Fruit fly (Drosophila melanogaster) whole organism, embryonic: Measurements from ENCODE around the gene CG33172.

Experiments used
- ATbp ChIP-seq: fragments of 200-800 bp; sonication (Bioruptor generic); optimal IDR thresholded peaks from 2 replicates; lab custom pipeline; 2017; ENCODE audit warnings: missing biosample characterization, mild to moderate bottlenecking, missing genetic modification characterization, missing genetic modification reagents
- Atf6 ChIP-seq: fragments of 200-800 bp; sonication (Bioruptor generic); IDR thresholded peaks from 2 replicates; pipeline ENCODE4 v1.3.6; 2022; ENCODE audit warnings: missing biosample characterization, missing genetic modification characterization
- BEAF-32 ChIP-seq: fragments of 200-800 bp; sonication (Bioruptor generic); optimal IDR thresholded peaks from 3 replicates; lab custom pipeline; 2017; ENCODE audit warnings: missing biosample characterization, missing genetic modification characterization, mild to moderate bottlenecking, moderate library complexity, missing genetic modification reagents
- CG10366 ChIP-seq: fragments of 200-800 bp; sonication (Bioruptor generic); IDR thresholded peaks from 2 replicates; pipeline ENCODE4 v1.3.6; 2022; ENCODE audit warnings: missing biosample characterization, missing genetic modification characterization
- CG10431 ChIP-seq: fragments of 200-800 bp; sonication (Bioruptor generic); optimal IDR thresholded peaks from 3 replicates; lab custom pipeline; 2018; ENCODE audit warnings: missing biosample characterization, mild to moderate bottlenecking, missing genetic modification characterization
- CG10543 ChIP-seq: fragments of 200-800 bp; sonication (Bioruptor generic); optimal IDR thresholded peaks from 3 replicates; lab custom pipeline; 2017; ENCODE audit warnings: missing biosample characterization, mild to moderate bottlenecking, missing genetic modification characterization, moderate library complexity
- CG10979 ChIP-seq: fragments of 200-800 bp; sonication (Bioruptor generic); optimal IDR thresholded peaks from 2 replicates; lab custom pipeline; 2018; ENCODE audit warnings: missing biosample characterization, mild to moderate bottlenecking, missing genetic modification characterization, moderate library complexity
- CG11085 ChIP-seq: fragments of 200-800 bp; sonication (Bioruptor generic); IDR thresholded peaks from 2 replicates; pipeline ENCODE4 v1.3.6; 2022; ENCODE audit warnings: missing biosample characterization, missing genetic modification characterization
- CG14441 ChIP-seq: fragments of 200-800 bp; sonication (Bioruptor generic); IDR thresholded peaks from 2 replicates; pipeline ENCODE4 v1.3.6; 2022; ENCODE audit warnings: missing biosample characterization, missing genetic modification characterization
- CG14860 ChIP-seq: fragments of 200-800 bp; sonication (Bioruptor generic); IDR thresholded peaks from 3 replicates; pipeline ENCODE4 v1.3.6; 2022; ENCODE audit warnings: missing biosample characterization, missing genetic modification characterization; ENCODE audit not compliant: partially characterized antibody
- CG17328 ChIP-seq: fragments of 200-800 bp; sonication (Bioruptor generic); IDR thresholded peaks from 2 replicates; pipeline ENCODE4 v1.3.6; 2022; ENCODE audit warnings: missing biosample characterization, missing genetic modification characterization
- CG17359 ChIP-seq: fragments of 200-800 bp; sonication (Bioruptor generic); optimal IDR thresholded peaks from 3 replicates; lab custom pipeline; 2018; ENCODE audit warnings: missing biosample characterization, mild to moderate bottlenecking, missing genetic modification characterization, moderate library complexity
- CG17802 ChIP-seq: fragments of 200-800 bp; sonication (Bioruptor generic); optimal IDR thresholded peaks from 2 replicates; lab custom pipeline; 2018; ENCODE audit warnings: missing biosample characterization, mild to moderate bottlenecking, missing genetic modification characterization, moderate library complexity
- CG2116 ChIP-seq: fragments of 200-800 bp; sonication (Bioruptor generic); optimal IDR thresholded peaks from 3 replicates; lab custom pipeline; 2018; ENCODE audit warnings: missing biosample characterization, mild to moderate bottlenecking, missing genetic modification characterization
- CG2199 ChIP-seq: fragments of 200-800 bp; sonication (Bioruptor generic); IDR thresholded peaks from 3 replicates; pipeline ENCODE4 v1.3.6; 2022; ENCODE audit warnings: missing biosample characterization, missing genetic modification characterization
- CG34224 ChIP-seq: fragments of 200-800 bp; sonication (Bioruptor generic); IDR thresholded peaks from 3 replicates; pipeline ENCODE4 v1.3.6; 2022; ENCODE audit warnings: missing biosample characterization, missing genetic modification characterization; ENCODE audit not compliant: partially characterized antibody
- CG4360 ChIP-seq: fragments of 200-800 bp; sonication (Bioruptor generic); IDR thresholded peaks from 2 replicates; pipeline ENCODE4 v1.3.6; 2022; ENCODE audit warnings: missing biosample characterization, missing genetic modification characterization
- CG4617 ChIP-seq: fragments of 200-800 bp; sonication (Bioruptor generic); optimal IDR thresholded peaks from 3 replicates; lab custom pipeline; 2016; ENCODE audit warnings: missing biosample characterization, missing genetic modification characterization, borderline replicate concordance
- CG7963 ChIP-seq: fragments of 200-800 bp; sonication (Bioruptor generic); IDR thresholded peaks from 3 replicates; pipeline ENCODE4 v1.3.6; 2022; ENCODE audit warnings: missing biosample characterization, missing genetic modification characterization; ENCODE audit not compliant: partially characterized antibody
- CG8089 ChIP-seq: fragments of 200-800 bp; sonication (Bioruptor generic); optimal IDR thresholded peaks from 3 replicates; lab custom pipeline; 2016; ENCODE audit warnings: missing biosample characterization, missing genetic modification characterization
- CG9797 ChIP-seq: fragments of 200-800 bp; sonication (Bioruptor generic); optimal IDR thresholded peaks from 3 replicates; lab custom pipeline; 2018; ENCODE audit warnings: missing biosample characterization, mild to moderate bottlenecking, missing genetic modification characterization
- Deaf1 ChIP-seq: fragments of 200-800 bp; optimal IDR thresholded peaks from 3 replicates; lab custom pipeline; 2019; ENCODE audit warnings: missing biosample characterization, mild to moderate bottlenecking, missing genetic modification characterization, moderate library complexity
- ERR ChIP-seq: fragments of 200-800 bp; sonication (Bioruptor generic); optimal IDR thresholded peaks from 2 replicates; lab custom pipeline; 2016; ENCODE audit warnings: missing biosample characterization, missing genetic modification characterization
- HLH3B ChIP-seq: fragments of 200-800 bp; sonication (Bioruptor generic); IDR thresholded peaks from 2 replicates; pipeline ENCODE4 v1.3.6; 2022; ENCODE audit warnings: missing biosample characterization, missing genetic modification characterization
- Hmr ChIP-seq: fragments of 200-800 bp; sonication (Bioruptor generic); optimal IDR thresholded peaks from 3 replicates; lab custom pipeline; 2017; ENCODE audit warnings: mild to moderate bottlenecking, missing biosample characterization, missing genetic modification reagents, missing genetic modification characterization
- Hr78 ChIP-seq, 2 experiments: fragments of 200-800 bp in 1 of 2; fragments of >200 bp in 1 of 2; sonication (Bioruptor generic) in 1 of 2; optimal IDR thresholded peaks; 2 replicates each; lab custom pipeline; 2017 to 2019; ENCODE audit warnings: missing biosample characterization in 2 of 2, missing genetic modification characterization in 2 of 2, mild to moderate bottlenecking in 1 of 2, moderate library complexity in 1 of 2
- Jarid2 ChIP-seq: fragments of 200-800 bp; sonication (Bioruptor generic); optimal IDR thresholded peaks from 3 replicates; lab custom pipeline; 2017; ENCODE audit warnings: mild to moderate bottlenecking, missing biosample characterization, missing genetic modification reagents, missing genetic modification characterization
- Nf-YB ChIP-seq: fragments of 200-800 bp; sonication (Bioruptor generic); optimal IDR thresholded peaks from 3 replicates; lab custom pipeline; 2019; ENCODE audit warnings: missing biosample characterization, mild to moderate bottlenecking, missing genetic modification characterization, moderate library complexity
- Ravus ChIP-seq: fragments of 200-800 bp; sonication (Bioruptor generic); IDR thresholded peaks from 2 replicates; pipeline ENCODE4 v1.3.6; 2022; ENCODE audit warnings: missing biosample characterization, missing genetic modification characterization
- Taf1 ChIP-seq: fragments of 200-800 bp; sonication (Bioruptor generic); IDR thresholded peaks from 2 replicates; pipeline ENCODE4 v1.3.6; 2022; ENCODE audit warnings: missing biosample characterization, missing genetic modification characterization
- abd-A ChIP-seq: fragments of 200-800 bp; sonication (Bioruptor generic); optimal IDR thresholded peaks from 3 replicates; lab custom pipeline; 2019; ENCODE audit warnings: missing biosample characterization, mild to moderate bottlenecking, missing genetic modification characterization, moderate library complexity
- az2 ChIP-seq: fragments of 200-800 bp; sonication (Bioruptor generic); optimal IDR thresholded peaks from 3 replicates; lab custom pipeline; 2016; ENCODE audit warnings: missing biosample characterization, missing genetic modification characterization
- cas ChIP-seq: fragments of 200-800 bp; sonication (Bioruptor generic); IDR thresholded peaks from 2 replicates; pipeline ENCODE4 v1.3.6; 2022; ENCODE audit warnings: missing biosample characterization, missing genetic modification characterization
- cato ChIP-seq: fragments of 200-800 bp; sonication (Bioruptor generic); optimal IDR thresholded peaks from 2 replicates; lab custom pipeline; 2016; ENCODE audit warnings: missing biosample characterization, missing genetic modification characterization, borderline replicate concordance
- ci ChIP-seq: fragments of 200-800 bp; sonication (Bioruptor generic); IDR thresholded peaks from 3 replicates; pipeline ENCODE4 v1.3.6; 2022; ENCODE audit warnings: missing biosample characterization, missing genetic modification characterization
- fd102C ChIP-seq: fragments of 200-800 bp; sonication (Bioruptor generic); optimal IDR thresholded peaks from 2 replicates; lab custom pipeline; 2018; ENCODE audit warnings: missing biosample characterization, mild to moderate bottlenecking, missing genetic modification characterization, moderate library complexity
- fd3F ChIP-seq: fragments of 200-800 bp; sonication (Bioruptor generic); optimal IDR thresholded peaks from 2 replicates; lab custom pipeline; 2018; ENCODE audit warnings: missing biosample characterization, mild to moderate bottlenecking, missing genetic modification characterization, moderate library complexity
- fd64A ChIP-seq: fragments of 200-800 bp; sonication (Bioruptor generic); optimal IDR thresholded peaks from 3 replicates; lab custom pipeline; 2018; ENCODE audit warnings: missing biosample characterization, mild to moderate bottlenecking, missing genetic modification characterization
- gem ChIP-seq: fragments of 200-800 bp; sonication (Bioruptor generic); optimal IDR thresholded peaks from 2 replicates; lab custom pipeline; 2019; ENCODE audit warnings: missing biosample characterization, mild to moderate bottlenecking, missing genetic modification characterization, moderate library complexity
- gsb ChIP-seq: fragments of 200-800 bp; sonication (Bioruptor generic); IDR thresholded peaks from 2 replicates; pipeline ENCODE4 v1.3.6; 2022; ENCODE audit warnings: missing biosample characterization, missing genetic modification characterization
- hb ChIP-seq: fragments of 200-800 bp; sonication (Bioruptor generic); IDR thresholded peaks from 3 replicates; pipeline ENCODE4 v1.3.6; 2022; ENCODE audit warnings: missing biosample characterization, missing genetic modification characterization; ENCODE audit not compliant: partially characterized antibody
- ind ChIP-seq: fragments of 200-800 bp; sonication (Bioruptor generic); optimal IDR thresholded peaks from 3 replicates; lab custom pipeline; 2016; ENCODE audit warnings: missing biosample characterization, missing genetic modification characterization
- lbe ChIP-seq: fragments of 200-800 bp; sonication (Bioruptor generic); optimal IDR thresholded peaks from 2 replicates; lab custom pipeline; 2016; ENCODE audit warnings: missing biosample characterization, mild to moderate bottlenecking, missing genetic modification characterization
- nerfin-1 ChIP-seq: fragments of 200-800 bp; sonication (Bioruptor generic); optimal IDR thresholded peaks from 3 replicates; lab custom pipeline; 2019; ENCODE audit warnings: missing biosample characterization, mild to moderate bottlenecking, missing genetic modification characterization, moderate library complexity
- onecut ChIP-seq: fragments of 200-800 bp; sonication (Bioruptor generic); IDR thresholded peaks from 2 replicates; pipeline ENCODE4 v1.3.6; 2022; ENCODE audit warnings: missing biosample characterization, missing genetic modification characterization
- schlank ChIP-seq: fragments of 200-800 bp; sonication (Bioruptor generic); optimal IDR thresholded peaks from 2 replicates; lab custom pipeline; 2018; ENCODE audit warnings: missing biosample characterization, mild to moderate bottlenecking, missing genetic modification characterization
- slbo ChIP-seq: fragments of 200-800 bp; sonication (Bioruptor generic); IDR thresholded peaks from 2 replicates; pipeline ENCODE4 v1.3.6; 2022; ENCODE audit warnings: missing biosample characterization, missing genetic modification characterization
- tgo ChIP-seq: fragments of 200-800 bp; sonication (Bioruptor generic); IDR thresholded peaks from 3 replicates; pipeline ENCODE4 v1.3.6; 2022; ENCODE audit warnings: missing biosample characterization, missing genetic modification characterization
- trh ChIP-seq: fragments of 200-800 bp; sonication (Bioruptor generic); optimal IDR thresholded peaks from 2 replicates; lab custom pipeline; 2016; ENCODE audit warnings: missing biosample characterization, missing genetic modification characterization
- ttk ChIP-seq: fragments of 200-800 bp; sonication (Bioruptor generic); IDR thresholded peaks from 2 replicates; pipeline ENCODE4 v2.1.2; 2022; ENCODE audit warnings: missing biosample characterization, missing genetic modification characterization

The CG33172 gene

dm6 chrX:15733995-15734394 lies 35.5 kb upstream of the CG33172 start, which contains the start of the genes CG12379 and MagR:
CG12379 (minus strand) TSS chrX:15733996.
MagR (plus strand) TSS chrX:15734270.
- TF ChIP-seq abd-A (tag; lab: Kevin White, UChicago), result no peak
- peak; percentile 91 for TF ChIP-seq BEAF-32 (GFP tag; lab: Kevin White, UChicago)
- TF ChIP-seq CG2116 (GFP tag; lab: Kevin White, UChicago), result peak; percentile 79
- TF ChIP-seq CG10431 (GFP tag; lab: Kevin White, UChicago), result no peak
- TF ChIP-seq Jarid2 (GFP tag; lab: Kevin White, UChicago), result no peak
- TF ChIP-seq CG7963 (GFP tag; lab: Robert Waterston, UW), result peak; percentile 60
- TF ChIP-seq CG17359 (tag; lab: Kevin White, UChicago), result peak; percentile 27
- TF ChIP-seq CG14441 (GFP tag; lab: Robert Waterston, UW), result no peak
- TF ChIP-seq ci (GFP tag; lab: Robert Waterston, UW), result no peak
- peak; percentile 30; the same call in 1 of the 2 replicates for TF ChIP-seq Taf1 (GFP tag; lab: Robert Waterston, UW)
- no peak for TF ChIP-seq fd64A
- TF ChIP-seq cas (GFP tag; lab: Robert Waterston, UW), result no peak
- TF ChIP-seq gem, result no peak
- TF ChIP-seq CG8089, result no peak
- no peak for TF ChIP-seq fd3F (GFP tag; lab: Kevin White, UChicago)
- peak; percentile 42; the same call in 1 of the 3 replicates for TF ChIP-seq tgo (GFP tag; lab: Robert Waterston, UW)
- TF ChIP-seq Atf6 (GFP tag; lab: Robert Waterston, UW), result peak; percentile 59; the same call in 1 of the 2 replicates
- TF ChIP-seq gsb, result no peak
- peak; percentile 77 for TF ChIP-seq CG14860 (GFP tag; lab: Robert Waterston, UW)
- no peak for TF ChIP-seq ttk (GFP tag; lab: Robert Waterston, UW)
- peak; percentile 79 for TF ChIP-seq nerfin-1 (tag; lab: Kevin White, UChicago)
- no peak for TF ChIP-seq CG9797 (GFP tag; lab: Kevin White, UChicago)
- TF ChIP-seq CG10979 (tag; lab: Kevin White, UChicago), result peak; percentile 30
- TF ChIP-seq lbe (GFP tag; lab: Kevin White, UChicago), result no peak
- no peak for TF ChIP-seq ATbp (GFP tag; lab: Kevin White, UChicago)
- TF ChIP-seq onecut (GFP tag; lab: Robert Waterston, UW), result no peak
- peak; percentile 62 for TF ChIP-seq slbo (GFP tag; lab: Robert Waterston, UW)
- TF ChIP-seq Deaf1 (tag; lab: Kevin White, UChicago), result peak; percentile 30
- TF ChIP-seq cato, result no peak
- TF ChIP-seq schlank (tag; lab: Kevin White, UChicago), result peak; percentile 29
- TF ChIP-seq CG34224 (GFP tag; lab: Robert Waterston, UW), result peak; percentile 71
- no peak for TF ChIP-seq CG17802
- peak; percentile 62 for TF ChIP-seq ind (GFP tag; lab: Kevin White, UChicago)
- TF ChIP-seq HLH3B, result no peak
- TF ChIP-seq Hr78 (GFP tag; optimal IDR thresholded peaks at IDR 0.05; lab: Kevin White, UChicago), result no peak
- TF ChIP-seq CG10366 (GFP tag; lab: Robert Waterston, UW), result peak; percentile 28; the same call in 1 of the 2 replicates
- TF ChIP-seq CG11085 (GFP tag; lab: Robert Waterston, UW), result no peak; the same call in 1 of the 2 replicates
- no peak for TF ChIP-seq CG4360 (GFP tag; lab: Robert Waterston, UW)
- TF ChIP-seq Hmr, result no peak
- peak; percentile 31 for TF ChIP-seq az2 (GFP tag; lab: Kevin White, UChicago)
- TF ChIP-seq CG10543 (GFP tag; lab: Kevin White, UChicago), result no peak
- no peak for TF ChIP-seq Ravus (GFP tag; lab: Robert Waterston, UW)
- no peak for TF ChIP-seq Nf-YB
- TF ChIP-seq CG2199 (GFP tag; lab: Robert Waterston, UW), result no peak
- no peak for TF ChIP-seq ERR (GFP tag; lab: Kevin White, UChicago)
- TF ChIP-seq CG4617 (GFP tag; lab: Kevin White, UChicago), result peak; percentile 42
- no peak for TF ChIP-seq trh (GFP tag; lab: Kevin White, UChicago)
- no peak for TF ChIP-seq CG17328 (GFP tag; lab: Robert Waterston, UW)
- peak; percentile 70; the same call in 1 of the 3 replicates for TF ChIP-seq hb (GFP tag; lab: Robert Waterston, UW)
- TF ChIP-seq fd102C (GFP tag; lab: Kevin White, UChicago), result no peak
